Fruit fly (Drosophila melanogaster): ENCODE measurements around the gene vls.
A peak's percentile ranks its signal among the peaks of the same experiment; 100 is the strongest.

DNA sequence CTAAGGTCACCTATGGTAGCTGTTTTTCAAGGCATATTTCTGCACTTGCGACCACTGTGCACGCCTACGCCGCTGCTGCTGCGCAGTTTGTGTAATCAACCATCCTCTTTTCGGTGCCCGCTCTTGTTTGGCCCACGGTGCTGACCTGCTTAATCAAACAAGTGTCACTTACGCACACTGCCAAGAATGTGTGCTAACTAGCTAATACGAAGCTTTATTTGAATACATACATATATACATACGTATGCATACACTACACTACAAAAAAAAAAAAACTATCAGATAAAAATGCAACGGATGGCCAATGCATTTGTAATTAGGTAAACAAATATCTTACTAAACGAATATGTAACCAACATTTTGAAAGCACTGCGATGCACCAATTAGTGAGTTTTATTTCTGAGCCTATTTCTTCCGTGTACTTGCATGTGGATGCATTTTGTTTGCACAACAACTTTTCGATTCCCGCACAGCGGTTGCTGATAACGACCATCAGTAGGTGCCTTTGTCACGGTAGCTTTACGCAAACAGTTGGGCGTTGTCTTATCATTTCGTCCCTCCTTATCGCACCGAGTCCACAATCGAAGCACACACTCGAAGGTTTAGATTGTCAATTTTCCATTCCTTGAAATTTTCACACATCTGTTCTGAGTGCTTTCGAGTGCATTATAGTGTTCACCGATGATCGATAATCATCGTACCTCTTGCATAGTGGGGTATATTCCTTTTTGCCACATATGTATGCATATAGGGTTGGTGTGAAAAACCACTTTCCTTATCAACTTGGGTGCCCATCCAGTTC is 21.0 kb upstream of the vls start:
- peak; percentile 77 for TF ChIP-seq CG4318 (GFP tag; optimal IDR thresholded peaks at IDR 0.05)
- peak; percentile 98 for TF ChIP-seq eg (GFP tag; IDR thresholded peaks at IDR 0.05)
- peak; percentile 97 for TF ChIP-seq CG15336 (GFP tag; IDR thresholded peaks at IDR 0.05)
